Worm (Caenorhabditis elegans): ENCODE measurements around the gene Y46D2A.1.

The Y46D2A.1 gene

DNA sequence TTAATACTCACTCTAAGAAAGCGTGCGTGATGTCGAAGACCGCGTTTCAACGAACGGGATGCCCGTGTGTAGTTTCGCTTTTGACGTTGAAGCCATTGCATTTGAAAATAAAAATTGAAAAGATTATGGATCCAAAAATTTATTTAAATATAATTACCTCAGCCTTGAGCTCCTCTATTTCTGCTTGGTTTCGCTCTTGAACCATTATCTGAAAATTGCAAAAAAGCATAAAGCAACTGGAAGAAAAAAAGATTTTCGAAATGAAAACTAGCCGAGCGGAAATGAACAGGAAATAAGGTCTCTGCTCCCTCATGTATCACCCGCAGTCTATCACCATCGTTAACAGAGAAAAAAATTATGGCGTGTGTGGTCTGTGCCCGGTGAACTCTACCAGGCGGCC, 44.7 kb downstream of the Y46D2A.1 start, which contains the start of gene Y49F6C.6:
Y49F6C.6 (minus strand) TSS at position 101 of the 400 bp plus-strand sequence.
- no peak for TF ChIP-seq nhr-11 (tag; optimal IDR thresholded peaks at IDR 0.05)
- no peak for TF ChIP-seq C34B4.2 (tag; optimal IDR thresholded peaks at IDR 0.05)
- TF ChIP-seq C16A3.4 (tag; optimal IDR thresholded peaks at IDR 0.05), result no peak
- no peak for TF ChIP-seq lin-14 (GFP tag; optimal IDR thresholded peaks at IDR 0.05)

DNA sequence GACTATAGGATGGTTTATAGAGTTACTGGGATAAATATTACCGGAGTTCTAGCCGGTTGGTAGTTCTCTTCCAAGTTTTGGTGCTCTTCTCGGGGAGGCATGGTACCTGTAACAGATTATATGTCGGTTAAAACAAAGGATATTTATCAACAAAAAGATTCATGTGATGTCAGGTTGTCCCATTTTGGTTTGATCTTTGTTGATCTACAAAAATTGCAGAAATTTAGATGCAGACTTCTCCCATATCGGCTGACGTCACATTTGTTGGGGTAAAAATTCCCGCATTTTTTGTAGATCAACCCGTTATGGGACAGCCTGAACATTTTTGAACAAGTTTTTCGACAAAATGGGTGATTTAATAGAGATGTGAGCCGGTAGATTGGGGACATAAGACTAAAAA, 45.7 kb downstream of the Y46D2A.1 start, which contains the start of gene Y49F6C.7:
Y49F6C.7 (minus strand) TSS at position 101 of the 400 bp plus-strand sequence.
- no peak for TF ChIP-seq nhr-47 (tag; optimal IDR thresholded peaks at IDR 0.05)
- no peak for TF ChIP-seq unc-62 (GFP tag; optimal IDR thresholded peaks at IDR 0.05)
- no peak for TF ChIP-seq rnt-1 (tag; optimal IDR thresholded peaks at IDR 0.05)
- TF ChIP-seq ets-5 (GFP tag; IDR thresholded peaks at IDR 0.05), result no peak
- TF ChIP-seq fkh-8 (tag; optimal IDR thresholded peaks at IDR 0.05), result no peak
- no peak for TF ChIP-seq mdl-1 (tag; optimal IDR thresholded peaks at IDR 0.05)
- TF ChIP-seq sox-4 (tag; optimal IDR thresholded peaks at IDR 0.05), result no peak
- TF ChIP-seq zip-4 (GFP tag; optimal IDR thresholded peaks at IDR 0.05), result no peak

DNA sequence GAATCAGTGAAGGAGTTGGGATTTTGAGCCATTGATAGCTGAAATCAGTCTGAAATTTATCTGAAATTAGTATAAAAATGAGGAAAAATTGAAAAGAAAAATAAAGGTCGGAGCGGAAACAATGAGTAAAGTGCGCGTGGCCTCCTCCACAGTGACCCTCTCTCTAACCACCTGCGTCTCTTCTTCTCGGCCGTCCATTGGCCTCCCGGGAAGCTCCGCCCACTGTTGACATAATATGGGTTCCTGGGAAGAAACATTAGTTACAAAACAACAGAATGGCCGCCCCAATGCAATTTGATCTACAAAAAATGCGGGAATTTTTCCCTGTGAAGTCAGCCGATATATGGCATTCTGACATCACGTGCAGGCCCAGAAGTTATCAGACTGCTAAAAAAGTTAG, 47.7 kb downstream of the Y46D2A.1 start, which contains the start of gene Y49F6C.8:
Y49F6C.8 (minus strand) TSS at position 51 of the 400 bp plus-strand sequence.
- no peak for TF ChIP-seq efl-1 (optimal IDR thresholded peaks at IDR 0.05)
- peak in 1 of 2 experiments; percentile 33 for TF ChIP-seq efl-1 (GFP tag; optimal IDR thresholded peaks at IDR 0.05 in 1 of 2)
- no peak for TF ChIP-seq egl-13 (tag; optimal IDR thresholded peaks at IDR 0.05)
- TF ChIP-seq rnt-1 (tag; optimal IDR thresholded peaks at IDR 0.05), result peak; percentile 4
- TF ChIP-seq lsy-2 (tag; optimal IDR thresholded peaks at IDR 0.05), result peak; percentile 38 to 50

DNA sequence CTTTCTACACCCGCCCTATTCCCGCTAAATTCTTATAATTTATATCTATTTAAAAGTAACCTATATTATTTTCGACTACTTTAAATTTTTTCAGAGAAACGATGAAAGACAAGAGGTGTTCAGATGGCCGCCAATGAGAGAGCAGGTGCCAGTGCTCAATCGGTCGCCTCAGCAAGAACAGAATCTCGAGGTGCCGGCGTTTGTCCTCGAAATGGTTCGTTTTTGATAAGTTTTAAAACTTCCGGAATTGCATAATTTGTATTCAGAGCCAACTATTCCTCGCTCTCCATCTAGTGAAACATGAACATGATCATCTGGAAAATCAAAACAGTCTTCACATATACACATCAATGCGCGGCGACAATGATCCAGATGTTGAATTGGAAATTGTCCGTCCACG, 48.7 kb downstream of the Y46D2A.1 start, which contains the start of gene bath-23:
bath-23 (plus strand) TSS at position 301 of the 400 bp plus-strand sequence.
- TF ChIP-seq ceh-63 (GFP tag; optimal IDR thresholded peaks at IDR 0.05) (no peak), nhr-71 (tag; optimal IDR thresholded peaks at IDR 0.05) (no peak)

DNA sequence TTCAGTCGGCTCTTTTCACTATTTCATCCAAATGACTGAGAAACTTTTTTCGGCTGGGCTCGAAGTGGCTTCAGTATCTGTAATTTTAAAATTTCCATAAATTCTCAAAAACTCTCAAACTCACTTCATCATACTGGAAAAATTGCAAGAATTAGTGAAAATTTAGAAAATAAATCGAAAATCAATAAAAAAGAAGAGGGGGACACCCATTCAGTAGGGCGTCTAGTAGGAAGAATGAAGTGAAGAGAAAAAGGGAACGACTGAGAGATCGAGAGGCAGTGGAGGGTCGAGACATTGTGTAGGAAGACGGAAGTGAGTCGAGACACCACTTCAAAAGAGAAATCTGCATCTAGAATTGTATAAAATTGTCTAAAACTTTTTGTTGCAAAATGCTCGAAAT, 51.5 kb downstream of the Y46D2A.1 start:
- TF ChIP-seq C34B4.2 (tag; optimal IDR thresholded peaks at IDR 0.05), result no peak
- TF ChIP-seq nhr-11 (tag; optimal IDR thresholded peaks at IDR 0.05), result no peak
- peak; percentile 8 for TF ChIP-seq blmp-1 (tag; optimal IDR thresholded peaks at IDR 0.05)
- no peak for TF ChIP-seq nhr-12 (tag; optimal IDR thresholded peaks at IDR 0.05)
- TF ChIP-seq efl-1 (optimal IDR thresholded peaks at IDR 0.05), result peak in 1 of 2 experiments; percentile 4
- no peak for TF ChIP-seq efl-1 (GFP tag; optimal IDR thresholded peaks at IDR 0.05 in 1 of 2)
- no peak for TF ChIP-seq lin-15B (tag; optimal IDR thresholded peaks at IDR 0.05)
- no peak for TF ChIP-seq dpl-1 (GFP tag; optimal IDR thresholded peaks at IDR 0.05)
- no peak for TF ChIP-seq unc-98 (GFP tag; IDR thresholded peaks at IDR 0.05)

DNA sequence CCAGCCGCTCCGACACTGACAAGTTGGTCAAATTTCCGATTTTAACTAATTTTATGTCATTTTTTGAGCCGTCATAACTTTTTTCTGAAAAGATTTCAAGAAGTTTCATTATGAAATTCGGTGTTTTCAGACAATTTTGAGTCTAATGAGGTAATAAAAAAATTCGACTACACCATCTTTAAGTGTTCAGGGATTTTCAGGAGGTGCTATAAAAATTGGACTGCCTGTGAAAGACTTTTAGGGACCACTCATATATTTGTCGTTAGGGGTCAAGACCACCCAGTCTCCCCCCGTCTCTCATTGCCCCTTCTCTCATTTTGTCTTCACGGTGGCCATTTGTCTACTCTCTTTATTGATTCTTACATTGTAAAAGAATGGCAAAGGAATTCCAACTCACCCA, 52.4 kb downstream of the Y46D2A.1 start, which contains the start of gene bath-10:
bath-10 (plus strand) TSS at position 301 of the 400 bp plus-strand sequence.
- TF ChIP-seq lsy-2 (tag; optimal IDR thresholded peaks at IDR 0.05), result no peak
- TF ChIP-seq aly-2 (tag; optimal IDR thresholded peaks at IDR 0.05), result no peak
- TF ChIP-seq elt-3 (tag; optimal IDR thresholded peaks at IDR 0.05), result no peak
- TF ChIP-seq lin-14 (GFP tag; optimal IDR thresholded peaks at IDR 0.05), result no peak
- TF ChIP-seq unc-98 (GFP tag; IDR thresholded peaks at IDR 0.05), result no peak
- no peak for TF ChIP-seq hlh-4 (tag; optimal IDR thresholded peaks at IDR 0.05)
- TF ChIP-seq jun-1 (tag; optimal IDR thresholded peaks at IDR 0.05), result no peak
- TF ChIP-seq mep-1 (tag; optimal IDR thresholded peaks at IDR 0.05), result no peak
- TF ChIP-seq zip-4 (GFP tag; optimal IDR thresholded peaks at IDR 0.05), result no peak
- no peak for TF ChIP-seq aha-1 (tag; optimal IDR thresholded peaks at IDR 0.05)
- TF ChIP-seq ztf-4 (tag; optimal IDR thresholded peaks at IDR 0.05), result no peak
- TF ChIP-seq ceh-82 (tag; optimal IDR thresholded peaks at IDR 0.05), result no peak
- TF ChIP-seq snu-23 (GFP tag; optimal IDR thresholded peaks at IDR 0.05), result no peak
- TF ChIP-seq fkh-10 (GFP tag; optimal IDR thresholded peaks at IDR 0.05), result no peak
- TF ChIP-seq sptf-1 (tag; optimal IDR thresholded peaks at IDR 0.05), result no peak

All from whole organism, L1 larva.